Worm (Caenorhabditis elegans) whole organism, L2 larva: Measurements from ENCODE around the gene clec-257.

ENCODE experiments used
- ZK546.5 ChIP-seq: sonication (generic microtip); optimal IDR thresholded peaks from 2 replicates; lab custom pipeline; 2017; ENCODE audit warnings: missing biosample characterization, missing genetic modification characterization
- blmp-1 ChIP-seq: sonication (generic microtip); optimal IDR thresholded peaks from 2 replicates; lab custom pipeline; 2017; ENCODE audit warnings: missing genetic modification characterization, mild to moderate bottlenecking, missing compliant biosample characterization, antibody characterized with exemption, moderate library complexity; ENCODE audit not compliant: insufficient read depth
- elt-3 ChIP-seq: sonication (generic microtip); optimal IDR thresholded peaks from 2 replicates; lab custom pipeline; 2017; ENCODE audit warnings: missing biosample characterization, missing genetic modification characterization
- fos-1 ChIP-seq: fragments of 150-350 bp; optimal IDR thresholded peaks from 2 replicates; lab custom pipeline; 2014; ENCODE audit warnings: missing biosample characterization, missing genetic modification characterization
- lin-11 ChIP-seq: fragments of 150-350 bp; sonication (generic microtip); optimal IDR thresholded peaks from 2 replicates; lab custom pipeline; 2014; ENCODE audit warnings: missing biosample characterization, missing genetic modification characterization, inconsistent platforms, mixed read lengths
- nhr-11 ChIP-seq: fragments of 150-350 bp; optimal IDR thresholded peaks from 2 replicates; lab custom pipeline; 2014; ENCODE audit warnings: missing biosample characterization, missing genetic modification characterization
- nhr-21 ChIP-seq: fragments of 150-350 bp; optimal IDR thresholded peaks from 2 replicates; lab custom pipeline; 2014; ENCODE audit warnings: missing biosample characterization, missing genetic modification characterization
- unc-39 ChIP-seq: fragments of 150-350 bp; optimal IDR thresholded peaks from 2 replicates; lab custom pipeline; 2014; ENCODE audit warnings: missing biosample characterization, missing genetic modification characterization
- unc-62 ChIP-seq: fragments of 150-350 bp; optimal IDR thresholded peaks from 2 replicates; lab custom pipeline; 2014; ENCODE audit warnings: missing biosample characterization, missing genetic modification reagents, missing genetic modification characterization

DNA sequence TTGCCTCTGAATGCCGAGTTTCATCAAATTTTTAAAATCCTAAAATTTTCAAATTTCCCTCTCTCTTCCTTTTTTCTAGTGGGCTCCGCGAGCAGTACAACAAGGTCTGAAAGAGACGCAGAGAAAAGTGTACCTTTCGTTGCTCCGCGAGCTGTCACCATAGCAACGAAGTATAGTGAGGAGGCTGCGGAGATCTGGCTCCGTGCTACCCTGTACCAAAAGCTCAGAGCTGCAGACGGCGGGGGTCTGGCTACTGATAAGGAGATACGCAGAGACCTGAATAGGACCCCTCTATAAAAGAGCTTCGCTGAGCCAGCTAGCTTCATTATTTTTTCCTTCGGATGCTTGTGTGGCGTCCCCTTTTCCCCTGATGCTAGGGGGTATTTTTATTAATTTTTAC lies 10.6 kb downstream of the clec-257 start, which contains the start of gene Y17D7B.10:
- no peak for TF ChIP-seq fos-1
- TF ChIP-seq nhr-21 (tag; lab: Kevin White, UChicago): no peak
- no peak for TF ChIP-seq nhr-11
- TF ChIP-seq ZK546.5 (tag; lab: Kevin White, UChicago): no peak
- no peak for TF ChIP-seq unc-39 (tag; lab: Kevin White, UChicago)
- no peak for TF ChIP-seq unc-62
- no peak for TF ChIP-seq blmp-1 (tag; lab: Kevin White, UChicago)
- TF ChIP-seq elt-3 (tag; lab: Kevin White, UChicago): no peak
- peak; percentile 32 for TF ChIP-seq lin-11
